Fruit fly (Drosophila melanogaster) Kc167 (cell line): ENCODE measurements around the gene Hacd1.

Source experiments
- Myc ChIP-seq: fragments of >200 bp; optimal IDR thresholded peaks from 2 replicates; lab custom pipeline; 2017; ENCODE audit warnings: missing external identifiers
- Sin3A ChIP-seq: fragments of >200 bp; optimal IDR thresholded peaks from 2 replicates; lab custom pipeline; 2018; ENCODE audit warnings: missing external identifiers
- h ChIP-seq: fragments of >200 bp; optimal IDR thresholded peaks from 3 replicates; lab custom pipeline; 2018; ENCODE audit warnings: missing external identifiers
- insv ChIP-seq: fragments of >200 bp; optimal IDR thresholded peaks from 3 replicates; lab custom pipeline; 2018; ENCODE audit warnings: missing external identifiers
- psq ChIP-seq: fragments of >200 bp; optimal IDR thresholded peaks from 2 replicates; lab custom pipeline; 2017; ENCODE audit warnings: missing external identifiers
- ttk ChIP-seq: sonication (Bioruptor generic); optimal IDR thresholded peaks from 2 replicates; lab custom pipeline; 2017; ENCODE audit warnings: missing external identifiers

Gene Hacd1

dm6 chr2L:11980075-11980474, 22.0 kb downstream of the Hacd1 start:
- TF ChIP-seq Sin3A (lab: Kevin White, UChicago) (no peak), h (lab: Kevin White, UChicago) (no peak), ttk (lab: Kevin White, UChicago) (no peak), psq (lab: Kevin White, UChicago) (no peak), Myc (lab: Kevin White, UChicago) (no peak), insv (lab: Kevin White, UChicago) (no peak)

- no peak for TF ChIP-seq h (lab: Kevin White, UChicago)
- no peak for TF ChIP-seq ttk (lab: Kevin White, UChicago)
- TF ChIP-seq Sin3A (lab: Kevin White, UChicago) = no peak
- TF ChIP-seq Myc (lab: Kevin White, UChicago) = no peak
- no peak for TF ChIP-seq insv (lab: Kevin White, UChicago)
- no peak for TF ChIP-seq psq (lab: Kevin White, UChicago)
These were observed 24.3 kb downstream of the Hacd1 start for dm6 chr2L:11977721-11978120.

dm6 chr2L:11976955-11977354, 25.1 kb downstream of the Hacd1 start:
- TF ChIP-seq psq (lab: Kevin White, UChicago) (no peak), insv (lab: Kevin White, UChicago) (no peak), Sin3A (lab: Kevin White, UChicago) (no peak), h (lab: Kevin White, UChicago) (no peak), ttk (lab: Kevin White, UChicago) (no peak), Myc (lab: Kevin White, UChicago) (no peak)

dm6 chr2L:11973145-11973738, 28.8 kb downstream of the Hacd1 start:
- no peak for TF ChIP-seq Sin3A (lab: Kevin White, UChicago)
- TF ChIP-seq psq (lab: Kevin White, UChicago) = no peak
- TF ChIP-seq ttk (lab: Kevin White, UChicago) = no peak
- TF ChIP-seq h (lab: Kevin White, UChicago) = no peak
- TF ChIP-seq Myc (lab: Kevin White, UChicago) = no peak
- no peak for TF ChIP-seq insv (lab: Kevin White, UChicago)

- TF ChIP-seq psq (lab: Kevin White, UChicago) = no peak
- no peak for TF ChIP-seq h (lab: Kevin White, UChicago)
- TF ChIP-seq Myc (lab: Kevin White, UChicago) = no peak
- TF ChIP-seq insv (lab: Kevin White, UChicago) = no peak
- no peak for TF ChIP-seq Sin3A (lab: Kevin White, UChicago)
These were observed 31.1 kb downstream of the Hacd1 start for dm6 chr2L:11970853-11971397.

dm6 chr2L:11970343-11970742, 31.7 kb downstream of the Hacd1 start:
- TF ChIP-seq h (lab: Kevin White, UChicago) (no peak), psq (lab: Kevin White, UChicago) (no peak)

- TF ChIP-seq insv (lab: Kevin White, UChicago) (no peak), ttk (lab: Kevin White, UChicago) (no peak), psq (lab: Kevin White, UChicago) (no peak), h (lab: Kevin White, UChicago) (no peak), Myc (lab: Kevin White, UChicago) (no peak), Sin3A (lab: Kevin White, UChicago) (no peak)
These were observed 32.6 kb downstream of the Hacd1 start for dm6 chr2L:11969424-11969823.

dm6 chr2L:11968581-11969272, 33.3 kb downstream of the Hacd1 start:
- TF ChIP-seq psq (lab: Kevin White, UChicago) = no peak

- TF ChIP-seq h (lab: Kevin White, UChicago) (no peak), insv (lab: Kevin White, UChicago) (no peak), Myc (lab: Kevin White, UChicago) (no peak), ttk (lab: Kevin White, UChicago) (no peak), psq (lab: Kevin White, UChicago) (no peak), Sin3A (lab: Kevin White, UChicago) (no peak)
These were observed 36.2 kb downstream of the Hacd1 start for dm6 chr2L:11965610-11966594.

dm6 chr2L:11963422-11964322, 38.4 kb downstream of the Hacd1 start:
- TF ChIP-seq Myc (lab: Kevin White, UChicago) (no peak), ttk (lab: Kevin White, UChicago) (no peak), insv (lab: Kevin White, UChicago) (no peak), h (lab: Kevin White, UChicago) (no peak), Sin3A (lab: Kevin White, UChicago) (no peak), psq (lab: Kevin White, UChicago) (no peak)
